Worm (Caenorhabditis elegans) whole organism, L4 larva: ENCODE results near the gene ZK930.4.

Source experiments
- egl-27 ChIP-seq: sonication (generic microtip); optimal IDR thresholded peaks from 3 replicates; lab custom pipeline; 2017; ENCODE audit warnings: missing biosample characterization, missing genetic modification reagents, missing genetic modification characterization
- lin-15B ChIP-seq: fragments of 150-350 bp; sonication (generic microtip); optimal IDR thresholded peaks from 3 replicates; lab custom pipeline; 2014; ENCODE audit warnings: missing biosample characterization, missing genetic modification characterization
- mdl-1 ChIP-seq, 2 experiments: fragments of 150-350 bp in 1 of 2; sonication (generic microtip) in 1 of 2; optimal IDR thresholded peaks; 2 replicates each; lab custom pipeline; 2014 to 2017; ENCODE audit warnings: missing biosample characterization in 2 of 2, missing genetic modification characterization in 2 of 2

DNA sequence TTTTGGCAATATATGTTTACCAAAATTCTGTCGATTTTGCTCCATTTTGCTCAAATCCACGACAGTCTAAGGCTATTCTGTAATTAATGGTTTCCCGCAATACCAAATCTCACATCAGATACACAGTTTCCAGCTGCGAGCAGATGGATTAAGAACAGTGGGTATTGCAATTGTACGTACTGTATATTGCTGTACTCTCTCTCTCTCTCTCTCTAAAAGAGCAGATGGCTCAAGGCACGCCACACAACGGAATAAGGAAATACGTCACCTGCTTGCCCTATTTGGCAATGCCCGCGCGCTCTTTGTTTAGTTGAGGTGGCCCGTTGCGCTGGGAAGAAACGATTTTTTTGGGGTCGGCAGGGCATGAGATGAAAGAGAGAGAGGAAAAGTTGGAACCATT, 15.7 kb upstream of the ZK930.4 start:
- TF ChIP-seq lin-15B (tag; lab: Kevin White, UChicago) (no peak), egl-27 (no peak), mdl-1 (tag; optimal IDR thresholded peaks at IDR 0.05; lab: Kevin White, UChicago) (no peak)
